Fruit fly (Drosophila melanogaster) whole organism, wandering third instar larva: ENCODE results near the gene sra.

ENCODE experiments used
- Abd-B ChIP-seq: fragments of >200 bp; optimal IDR thresholded peaks from 2 replicates; lab custom pipeline; 2017; ENCODE audit warnings: missing biosample characterization, missing genetic modification characterization
- ey ChIP-seq: fragments of 200-800 bp; sonication (Bioruptor generic); optimal IDR thresholded peaks from 2 replicates; lab custom pipeline; 2016; ENCODE audit warnings: missing biosample characterization, missing genetic modification characterization
- fru ChIP-seq: fragments of 200-800 bp; sonication (Bioruptor generic); optimal IDR thresholded peaks from 3 replicates; lab custom pipeline; 2016; ENCODE audit warnings: missing biosample characterization, mild to moderate bottlenecking, missing genetic modification characterization
- psq ChIP-seq: fragments of 200-800 bp; sonication (Bioruptor generic); optimal IDR thresholded peaks from 3 replicates; lab custom pipeline; 2017; ENCODE audit warnings: missing biosample characterization, mild to moderate bottlenecking, missing genetic modification characterization, moderate library complexity
- rgr ChIP-seq: fragments of 200-800 bp; sonication (Bioruptor generic); optimal IDR thresholded peaks from 3 replicates; lab custom pipeline; 2016; ENCODE audit warnings: missing biosample characterization, mild to moderate bottlenecking, missing genetic modification characterization
- sage ChIP-seq: fragments of 200-800 bp; sonication (Bioruptor generic); optimal IDR thresholded peaks from 2 replicates; lab custom pipeline; 2016; ENCODE audit warnings: missing biosample characterization, mild to moderate bottlenecking, missing genetic modification characterization
- woc ChIP-seq: sonication (Bioruptor generic); optimal IDR thresholded peaks from 2 replicates; lab custom pipeline; 2016; ENCODE audit warnings: missing biosample characterization, mild to moderate bottlenecking, missing genetic modification characterization

DNA sequence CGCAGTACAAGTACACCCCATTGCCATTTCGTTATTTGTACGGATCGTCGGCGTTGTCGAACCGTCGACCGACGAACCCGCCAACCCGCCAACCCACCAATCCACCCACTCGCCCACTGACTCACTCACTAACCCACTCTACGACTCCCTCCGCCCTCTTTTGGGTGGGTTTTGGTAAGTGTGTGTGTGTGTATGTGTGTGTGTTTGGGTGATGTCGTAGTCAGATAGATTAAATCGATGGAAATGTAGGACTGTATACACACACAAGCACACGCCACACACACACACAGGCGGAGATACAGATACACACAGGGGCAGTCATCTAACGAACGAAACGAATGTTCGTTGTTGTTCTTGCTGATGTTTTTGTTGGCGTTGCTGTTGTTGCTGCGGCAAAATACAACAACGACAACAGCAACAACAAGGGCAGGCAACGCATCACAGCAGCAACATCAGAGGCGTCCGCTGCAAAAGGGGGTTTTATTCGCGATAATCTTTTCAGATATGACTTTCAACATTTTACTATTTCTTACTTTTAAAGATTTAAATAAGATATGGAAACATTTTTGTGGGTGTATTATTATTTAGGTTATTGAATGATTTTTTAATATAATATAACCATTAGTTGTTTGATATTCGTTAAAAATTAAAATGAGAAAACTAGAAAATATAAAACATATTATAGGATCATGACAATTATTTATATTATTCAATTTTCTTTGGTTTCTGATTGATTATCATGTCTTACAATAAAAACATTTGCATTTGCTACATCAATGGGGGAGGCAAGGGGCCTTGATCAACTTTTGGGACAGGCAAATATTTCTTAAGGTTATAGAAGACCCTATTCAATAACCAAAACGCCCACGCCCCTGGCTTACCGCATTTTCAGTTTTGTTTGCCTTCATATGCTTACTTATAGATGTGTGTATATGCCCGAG, 34.8 kb downstream of the sra start:
- TF ChIP-seq rgr (peak; percentile 80), ey (GFP tag; lab: Kevin White, UChicago) (peak; percentile 33), sage (GFP tag; lab: Kevin White, UChicago) (no peak), Abd-B (GFP tag; lab: Kevin White, UChicago) (no peak), fru (peak; percentile 34), psq (peak; percentile 89), woc (GFP tag; lab: Kevin White, UChicago) (peak; percentile 7)
